Worm (Caenorhabditis elegans): ENCODE data around the gene ced-10.

- TF ChIP-seq fos-1 (tag; optimal IDR thresholded peaks at IDR 0.05) (no peak), mdl-1 (tag; optimal IDR thresholded peaks at IDR 0.05) (no peak), lim-7 (GFP tag; IDR thresholded peaks at IDR 0.05) (no peak), daf-12 (tag; optimal IDR thresholded peaks at IDR 0.05) (no peak), aly-2 (tag; optimal IDR thresholded peaks at IDR 0.05) (no peak), lin-39 (tag; optimal IDR thresholded peaks at IDR 0.05) (no peak), attf-4 (tag; optimal IDR thresholded peaks at IDR 0.05) (no peak), hlh-30 (tag; optimal IDR thresholded peaks at IDR 0.05; ENCODE audit: insufficient read depth) (no peak), unc-39 (tag; optimal IDR thresholded peaks at IDR 0.05) (no peak), set-16 (GFP tag; IDR thresholded peaks at IDR 0.05) (no peak)
These were observed 48.0 kb upstream of the ced-10 start, which contains the start of gene osm-9 for ce11 chrIV:3557331-3557730.
